Worm (Caenorhabditis elegans): ENCODE results near the gene F40G9.5.
A peak's percentile ranks its signal among the peaks of the same experiment; 100 is the strongest.

F40G9.5 gene

ce11 chrIII:147570-148076 is 33.4 kb upstream of the F40G9.5 start, which contains the start of gene sqst-5:
Gene sqst-5, minus strand, starts transcription at chrIII:147620.
- no peak for TF ChIP-seq madf-2 (tag; optimal IDR thresholded peaks at IDR 0.05)

- TF ChIP-seq dmd-4 (tag; optimal IDR thresholded peaks at IDR 0.05; ENCODE audit: borderline replicate concordance) (no peak), pros-1 (tag; optimal IDR thresholded peaks at IDR 0.05) (no peak)
Observed at ce11 chrIII:149132-149531, 31.9 kb upstream of the F40G9.5 start.

ce11 chrIII:151084-151483 is 30.0 kb upstream of the F40G9.5 start:
- no peak for TF ChIP-seq gmeb-2 (tag; optimal IDR thresholded peaks at IDR 0.05)
- TF ChIP-seq unc-3 (GFP tag; conservative IDR thresholded peaks at IDR 0.05): no peak
- no peak for TF ChIP-seq unc-3 (tag; optimal IDR thresholded peaks at IDR 0.05)
- no peak for TF ChIP-seq pqm-1 (tag; optimal IDR thresholded peaks at IDR 0.05)
- TF ChIP-seq sdc-2 (tag; optimal IDR thresholded peaks at IDR 0.05): no peak
- TF ChIP-seq ceh-2 (tag; optimal IDR thresholded peaks at IDR 0.05): no peak
- no peak for TF ChIP-seq K09A11.1 (tag; optimal IDR thresholded peaks at IDR 0.05; ENCODE audit: insufficient read depth)
- no peak for TF ChIP-seq dmd-4 (tag; optimal IDR thresholded peaks at IDR 0.05; ENCODE audit: borderline replicate concordance)
- no peak for TF ChIP-seq ahr-1 (tag; optimal IDR thresholded peaks at IDR 0.05)
- no peak for TF ChIP-seq ceh-18 (tag; optimal IDR thresholded peaks at IDR 0.05)
- no peak for TF ChIP-seq ceh-48 (tag; optimal IDR thresholded peaks at IDR 0.05)
- TF ChIP-seq ceh-14 (tag; optimal IDR thresholded peaks at IDR 0.05): no peak

ce11 chrIII:154168-154567 is 26.9 kb upstream of the F40G9.5 start:
- TF ChIP-seq pros-1 (tag; optimal IDR thresholded peaks at IDR 0.05) (no peak), pqm-1 (tag; optimal IDR thresholded peaks at IDR 0.05) (peak; percentile 70), ttx-3 (tag; optimal IDR thresholded peaks at IDR 0.05) (no peak), elt-2 (tag; optimal IDR thresholded peaks at IDR 0.05) (peak; percentile 100), tbx-7 (tag; optimal IDR thresholded peaks at IDR 0.05) (no peak)

ce11 chrIII:156645-157044 is 24.4 kb upstream of the F40G9.5 start, which contains the start of the genes zig-13 and ver-1:
Gene zig-13, minus strand, starts transcription at chrIII:156745.
Gene ver-1, plus strand, starts transcription at chrIII:156824.
- TF ChIP-seq sdc-2 (tag; optimal IDR thresholded peaks at IDR 0.05): no peak
- no peak for TF ChIP-seq nfya-1 (tag; optimal IDR thresholded peaks at IDR 0.05)
- no peak for TF ChIP-seq nhr-11 (tag; optimal IDR thresholded peaks at IDR 0.05)
- no peak for TF ChIP-seq fkh-10 (GFP tag; optimal IDR thresholded peaks at IDR 0.05)
- no peak for TF ChIP-seq sox-4 (tag; optimal IDR thresholded peaks at IDR 0.05)
- no peak for TF ChIP-seq ceh-6 (GFP tag; optimal IDR thresholded peaks at IDR 0.05)
- TF ChIP-seq pha-2 (tag; optimal IDR thresholded peaks at IDR 0.05): no peak

- no peak for TF ChIP-seq unc-86 (tag; optimal IDR thresholded peaks at IDR 0.05)
- TF ChIP-seq fax-1 (tag; optimal IDR thresholded peaks at IDR 0.05): no peak
- TF ChIP-seq ceh-18 (tag; optimal IDR thresholded peaks at IDR 0.05): no peak
- no peak for TF ChIP-seq fkh-10 (GFP tag; optimal IDR thresholded peaks at IDR 0.05)
- no peak for TF ChIP-seq nhr-11 (tag; optimal IDR thresholded peaks at IDR 0.05)
- no peak for TF ChIP-seq odd-2 (tag; optimal IDR thresholded peaks at IDR 0.05)
- TF ChIP-seq lin-11 (tag; optimal IDR thresholded peaks at IDR 0.05): no peak
Observed at ce11 chrIII:157980-158379, 23.1 kb upstream of the F40G9.5 start.

ce11 chrIII:159149-159548 is 21.9 kb upstream of the F40G9.5 start:
- TF ChIP-seq ttx-3 (tag; optimal IDR thresholded peaks at IDR 0.05) (no peak), ceh-14 (tag; optimal IDR thresholded peaks at IDR 0.05) (no peak), che-1 (tag; optimal IDR thresholded peaks at IDR 0.05) (no peak), gmeb-2 (tag; optimal IDR thresholded peaks at IDR 0.05) (no peak), ceh-18 (tag; optimal IDR thresholded peaks at IDR 0.05) (no peak), odd-2 (tag; optimal IDR thresholded peaks at IDR 0.05) (no peak), T23F11.4 (GFP tag; optimal IDR thresholded peaks at IDR 0.05) (no peak), K02D7.2 (tag; optimal IDR thresholded peaks at IDR 0.05) (no peak), K09A11.1 (tag; optimal IDR thresholded peaks at IDR 0.05; ENCODE audit: insufficient read depth) (no peak), unc-86 (tag; optimal IDR thresholded peaks at IDR 0.05) (no peak), elt-2 (tag; optimal IDR thresholded peaks at IDR 0.05) (no peak), hlh-13 (GFP tag; optimal IDR thresholded peaks at IDR 0.05) (no peak), sdc-2 (tag; optimal IDR thresholded peaks at IDR 0.05) (no peak), ztf-16 (tag; optimal IDR thresholded peaks at IDR 0.05) (no peak), hlh-30 (tag; optimal IDR thresholded peaks at IDR 0.05; ENCODE audit: insufficient read depth) (no peak)
